Fruit fly (Drosophila melanogaster): ENCODE data around the gene CG2611.

Gene CG2611

dm6 chr2L:20649891-20650290, at the start of gene CG2611:
Gene CG2611, plus strand, starts transcription at chr2L:20650189.
- TF ChIP-seq dl (GFP tag; optimal IDR thresholded peaks at IDR 0.05; ENCODE audit: insufficient read depth in 1 of 2, partially characterized antibody in 2 of 2) (no peak), rgr (GFP tag; optimal IDR thresholded peaks at IDR 0.05) (peak; percentile 70), woc (GFP tag; optimal IDR thresholded peaks at IDR 0.05) (peak; percentile 77), sv (GFP tag; optimal IDR thresholded peaks at IDR 0.05) (no peak), OdsH (GFP tag; optimal IDR thresholded peaks at IDR 0.05) (peak; percentile 60), psq (GFP tag; optimal IDR thresholded peaks at IDR 0.05) (no peak), sage (GFP tag; optimal IDR thresholded peaks at IDR 0.05) (no peak), Hnf4 (GFP tag; optimal IDR thresholded peaks at IDR 0.05) (no peak), foxo (GFP tag; optimal IDR thresholded peaks at IDR 0.05) (peak in 1 of 2 experiments; percentile 60), HLH106 (tag; optimal IDR thresholded peaks at IDR 0.05) (peak; percentile 55), h (GFP tag; optimal IDR thresholded peaks at IDR 0.05) (peak; percentile 63), ey (GFP tag; optimal IDR thresholded peaks at IDR 0.05) (peak; percentile 39), Myc (optimal IDR thresholded peaks at IDR 0.05) (no peak), Abd-B (GFP tag; optimal IDR thresholded peaks at IDR 0.05) (no peak), CG9705 (GFP tag; optimal IDR thresholded peaks at IDR 0.05) (peak; percentile 32), Jra (GFP tag; optimal IDR thresholded peaks at IDR 0.05) (peak; percentile 15), dmrt93B (GFP tag; optimal IDR thresholded peaks at IDR 0.05) (no peak), Hr83 (GFP tag; optimal IDR thresholded peaks at IDR 0.05; ENCODE audit: poor library complexity, severe bottlenecking) (peak; percentile 79)

DNA sequence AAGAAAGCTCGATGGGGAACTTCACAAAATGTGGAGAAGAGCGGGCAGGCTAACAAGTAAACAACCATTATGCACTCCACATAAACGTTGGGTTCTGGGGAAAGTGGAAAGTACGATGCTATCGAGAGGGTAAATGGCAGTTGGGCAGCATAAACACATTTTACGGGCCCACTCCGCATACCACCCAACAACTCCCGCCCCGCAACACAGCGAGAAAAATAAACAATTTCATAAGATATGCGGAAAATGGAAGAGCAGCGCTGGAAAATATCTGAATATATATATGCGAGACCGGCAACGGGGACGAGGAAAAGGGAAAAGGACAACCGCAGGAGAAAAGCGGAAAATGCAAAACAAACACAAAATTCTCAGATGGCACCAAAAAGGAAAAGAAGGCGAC, 48.7 kb upstream of the CG2611 start:
- TF ChIP-seq tai (GFP tag; optimal IDR thresholded peaks at IDR 0.05) (no peak), Hr83 (GFP tag; optimal IDR thresholded peaks at IDR 0.05; ENCODE audit: poor library complexity, severe bottlenecking) (no peak), jim (GFP tag; optimal IDR thresholded peaks at IDR 0.05) (no peak), GATAd (GFP tag; optimal IDR thresholded peaks at IDR 0.05) (no peak), lola (GFP tag; optimal IDR thresholded peaks at IDR 0.05) (no peak), CG9705 (GFP tag; optimal IDR thresholded peaks at IDR 0.05) (no peak), Dfd (GFP tag; optimal IDR thresholded peaks at IDR 0.05) (no peak), CrebA (GFP tag; optimal IDR thresholded peaks at IDR 0.05; ENCODE audit: borderline replicate concordance) (no peak), Abd-B (GFP tag; optimal IDR thresholded peaks at IDR 0.05) (no peak), dmrt93B (GFP tag; optimal IDR thresholded peaks at IDR 0.05) (no peak)

- TF ChIP-seq sv (GFP tag; optimal IDR thresholded peaks at IDR 0.05) (no peak), Sp1 (GFP tag; optimal IDR thresholded peaks at IDR 0.05) (no peak), jim (GFP tag; optimal IDR thresholded peaks at IDR 0.05) (no peak), sage (GFP tag; optimal IDR thresholded peaks at IDR 0.05) (no peak), Jra (GFP tag; optimal IDR thresholded peaks at IDR 0.05) (no peak), ey (GFP tag; optimal IDR thresholded peaks at IDR 0.05) (no peak), Mio (GFP tag; optimal IDR thresholded peaks at IDR 0.05) (no peak), Dif (GFP tag; optimal IDR thresholded peaks at IDR 0.05; ENCODE audit: partially characterized antibody) (no peak), Abd-B (GFP tag; optimal IDR thresholded peaks at IDR 0.05) (no peak), rgr (GFP tag; optimal IDR thresholded peaks at IDR 0.05) (no peak), GATAd (GFP tag; optimal IDR thresholded peaks at IDR 0.05) (no peak), Hnf4 (GFP tag; optimal IDR thresholded peaks at IDR 0.05) (no peak), Myc (optimal IDR thresholded peaks at IDR 0.05) (no peak), OdsH (GFP tag; optimal IDR thresholded peaks at IDR 0.05) (no peak), dsf (GFP tag; optimal IDR thresholded peaks at IDR 0.05; ENCODE audit: borderline replicate concordance) (no peak)
These were observed 45.9 kb upstream of the CG2611 start, which contains the start of gene CG31677 for dm6 chr2L:20604096-20604495. Gene CG31677, minus strand, starts transcription at chr2L:20604196.

- no peak for TF ChIP-seq tai (GFP tag; optimal IDR thresholded peaks at IDR 0.05)
- no peak for TF ChIP-seq dmrt93B (GFP tag; optimal IDR thresholded peaks at IDR 0.05)
- TF ChIP-seq N (GFP tag; optimal IDR thresholded peaks at IDR 0.05), result no peak
- TF ChIP-seq Sp1 (GFP tag; optimal IDR thresholded peaks at IDR 0.05), result no peak
- no peak for TF ChIP-seq Jra (GFP tag; optimal IDR thresholded peaks at IDR 0.05)
- no peak for TF ChIP-seq br (GFP tag; optimal IDR thresholded peaks at IDR 0.05)
- no peak for TF ChIP-seq ey (GFP tag; optimal IDR thresholded peaks at IDR 0.05)
- TF ChIP-seq dl (GFP tag; optimal IDR thresholded peaks at IDR 0.05; ENCODE audit: insufficient read depth in 1 of 2, partially characterized antibody in 2 of 2), result no peak
- TF ChIP-seq h (GFP tag; optimal IDR thresholded peaks at IDR 0.05), result no peak
- TF ChIP-seq Dfd (GFP tag; optimal IDR thresholded peaks at IDR 0.05), result no peak
- no peak for TF ChIP-seq CrebA (GFP tag; optimal IDR thresholded peaks at IDR 0.05; ENCODE audit: borderline replicate concordance)
- TF ChIP-seq fru (GFP tag; optimal IDR thresholded peaks at IDR 0.05), result no peak
- TF ChIP-seq CG32264 (GFP tag; optimal IDR thresholded peaks at IDR 0.05), result no peak
- TF ChIP-seq Rel (GFP tag; optimal IDR thresholded peaks at IDR 0.05), result no peak
- TF ChIP-seq Rel (tag; optimal IDR thresholded peaks at IDR 0.05), result no peak
- no peak for TF ChIP-seq HLH106 (tag; optimal IDR thresholded peaks at IDR 0.05)
- no peak for TF ChIP-seq Myc (optimal IDR thresholded peaks at IDR 0.05)
- TF ChIP-seq usp (GFP tag; optimal IDR thresholded peaks at IDR 0.05), result no peak
- TF ChIP-seq GATAd (GFP tag; optimal IDR thresholded peaks at IDR 0.05), result no peak
These were observed 35.8 kb upstream of the CG2611 start, which contains the start of gene CG15475 for dm6 chr2L:20614222-20614621. Gene CG15475, plus strand, starts transcription at chr2L:20614522.

Data from whole organism, wandering third instar larva.